Worm (Caenorhabditis elegans): ENCODE results near the gene ile-2.

Gene ile-2

DNA sequence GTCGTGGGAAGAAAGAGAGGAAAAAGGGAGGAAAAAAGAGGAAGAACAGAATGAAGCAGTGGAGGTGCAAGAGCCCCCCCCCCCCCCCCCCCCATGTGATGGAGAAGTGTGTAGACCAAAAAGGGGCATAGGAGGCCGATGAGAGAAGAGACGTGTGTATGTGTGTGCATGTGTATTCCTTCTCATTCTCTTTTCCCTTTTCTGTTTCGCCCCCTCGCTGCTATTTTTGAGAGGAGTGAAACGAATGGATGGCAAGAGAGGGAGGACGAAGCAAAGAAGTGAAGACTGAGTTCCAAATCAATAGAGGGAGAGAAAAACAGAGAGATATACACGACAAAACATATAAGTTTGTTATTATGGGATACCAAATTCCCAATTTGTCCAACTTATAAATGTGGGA, 7.8 kb upstream of the ile-2 start (continued):
- TF ChIP-seq dsc-1 (tag; optimal IDR thresholded peaks at IDR 0.05) (no peak), ztf-11 (tag; optimal IDR thresholded peaks at IDR 0.05) (no peak), ces-1 (GFP tag; optimal IDR thresholded peaks at IDR 0.05) (no peak), ceh-82 (tag; optimal IDR thresholded peaks at IDR 0.05) (peak; percentile 6 to 64 (median 19)), unc-62 (GFP tag; optimal IDR thresholded peaks at IDR 0.05) (no peak), xbp-1 (tag; optimal IDR thresholded peaks at IDR 0.05) (no peak), egl-13 (tag; optimal IDR thresholded peaks at IDR 0.05) (no peak), sptf-1 (tag; optimal IDR thresholded peaks at IDR 0.05) (no peak), egl-27 (tag; optimal IDR thresholded peaks at IDR 0.05) (no peak), nhr-11 (tag; optimal IDR thresholded peaks at IDR 0.05) (no peak), nhr-84 (tag; optimal IDR thresholded peaks at IDR 0.05) (no peak), pax-3 (tag; optimal IDR thresholded peaks at IDR 0.05) (peak; percentile 10), lin-35 (GFP tag; optimal IDR thresholded peaks at IDR 0.05) (peak in 1 of 2 experiments; percentile 9), nhr-76 (tag; optimal IDR thresholded peaks at IDR 0.05) (no peak), Y116A8C.19 (tag; optimal IDR thresholded peaks at IDR 0.05; ENCODE audit: borderline replicate concordance) (no peak), nhr-47 (tag; optimal IDR thresholded peaks at IDR 0.05) (peak; percentile 15), lsy-2 (tag; optimal IDR thresholded peaks at IDR 0.05) (no peak), ceh-8 (GFP tag; optimal IDR thresholded peaks at IDR 0.05) (peak; percentile 56), lin-13 (GFP tag; optimal IDR thresholded peaks at IDR 0.05) (no peak), fkh-4 (tag; optimal IDR thresholded peaks at IDR 0.05; ENCODE audit: borderline replicate concordance) (no peak), vab-15 (tag; optimal IDR thresholded peaks at IDR 0.05) (no peak), nhr-12 (tag; optimal IDR thresholded peaks at IDR 0.05) (no peak), lin-39 (tag; optimal IDR thresholded peaks at IDR 0.05) (no peak), fos-1 (tag; optimal IDR thresholded peaks at IDR 0.05) (no peak), nhr-20 (tag; optimal IDR thresholded peaks at IDR 0.05) (no peak), snu-23 (GFP tag; optimal IDR thresholded peaks at IDR 0.05) (peak; percentile 26), nhr-237 (tag; optimal IDR thresholded peaks at IDR 0.05) (no peak), mab-9 (GFP tag; IDR thresholded peaks at IDR 0.05) (no peak), sup-37 (GFP tag; optimal IDR thresholded peaks at IDR 0.05) (no peak), mef-2 (tag; optimal IDR thresholded peaks at IDR 0.05) (no peak), nhr-19 (GFP tag; conservative IDR thresholded peaks at IDR 0.05) (no peak), skn-1 (tag; optimal IDR thresholded peaks at IDR 0.05) (no peak), mep-1 (tag; optimal IDR thresholded peaks at IDR 0.05) (peak; percentile 41)

ce11 chrX:763452-763851, 4.9 kb upstream of the ile-2 start, which contains the start of gene dyf-11:
Gene dyf-11, plus strand, starts transcription at chrX:763752.
- TF ChIP-seq nhr-47 (tag; optimal IDR thresholded peaks at IDR 0.05) (peak; percentile 21), ceh-8 (GFP tag; optimal IDR thresholded peaks at IDR 0.05) (peak; percentile 16), fkh-8 (tag; optimal IDR thresholded peaks at IDR 0.05) (peak; percentile 90), grh-1 (GFP tag; IDR thresholded peaks at IDR 0.05) (no peak), skn-1 (tag; optimal IDR thresholded peaks at IDR 0.05) (peak; percentile 67), nhr-76 (tag; optimal IDR thresholded peaks at IDR 0.05) (no peak), zip-4 (GFP tag; optimal IDR thresholded peaks at IDR 0.05) (no peak)

ce11 chrX:769550-769949, 1.2 kb downstream of the ile-2 start:
- no peak for TF ChIP-seq egl-27 (tag; optimal IDR thresholded peaks at IDR 0.05)
- no peak for TF ChIP-seq elt-3 (tag; optimal IDR thresholded peaks at IDR 0.05)
- TF ChIP-seq tlp-1 (tag; optimal IDR thresholded peaks at IDR 0.05) = no peak
- TF ChIP-seq rnt-1 (tag; optimal IDR thresholded peaks at IDR 0.05) = no peak
- no peak for TF ChIP-seq tbx-2 (tag; optimal IDR thresholded peaks at IDR 0.05)
- no peak for TF ChIP-seq efl-1 (optimal IDR thresholded peaks at IDR 0.05)
- peak in 1 of 2 experiments; percentile 55 for TF ChIP-seq efl-1 (GFP tag; optimal IDR thresholded peaks at IDR 0.05 in 1 of 2)
- TF ChIP-seq ztf-4 (tag; optimal IDR thresholded peaks at IDR 0.05) = no peak
- TF ChIP-seq lin-39 (tag; optimal IDR thresholded peaks at IDR 0.05) = no peak
